Worm (Caenorhabditis elegans) whole organism, young adult: Measurements from ENCODE around the gene mppb-1.

ENCODE experiments used
- B0019.2 ChIP-seq: fragments of 200-800 bp; sonication (Bioruptor generic); conservative IDR thresholded peaks from 2 replicates; pipeline ENCODE4 v1.3.6; 2022; ENCODE audit warnings: missing genetic modification reagents, missing genetic modification characterization, missing compliant biosample characterization
- T26A5.8 ChIP-seq: sonication (generic microtip); optimal IDR thresholded peaks from 2 replicates; lab custom pipeline; 2016; ENCODE audit warnings: missing genetic modification characterization, missing compliant biosample characterization
- Y53F4B.3 ChIP-seq: fragments of 200-800 bp; sonication (Bioruptor generic); IDR thresholded peaks from 2 replicates; pipeline ENCODE4 v1.3.6; 2022; ENCODE audit warnings: missing genetic modification reagents, missing genetic modification characterization, missing compliant biosample characterization
- attf-5 ChIP-seq: fragments of 200-800 bp; sonication (Bioruptor generic); optimal IDR thresholded peaks from 2 replicates; lab custom pipeline; 2018; ENCODE audit warnings: mild to moderate bottlenecking, missing genetic modification characterization, missing compliant biosample characterization
- attf-6 ChIP-seq: fragments of 200-800 bp; sonication (Bioruptor generic); IDR thresholded peaks from 2 replicates; pipeline ENCODE4 v1.3.6; 2022; ENCODE audit warnings: missing genetic modification reagents, missing genetic modification characterization, missing compliant biosample characterization
- cebp-1 ChIP-seq, 2 experiments: fragments of 200-800 bp in 1 of 2; sonication (Bioruptor generic) in 1 of 2; sonication (generic microtip) in 1 of 2; IDR thresholded peaks in 1 of 2; optimal IDR thresholded peaks in 1 of 2; 2 replicates each; pipeline versions ENCODE4 v1.3.6 to Lab custom; 2017 to 2022; ENCODE audit warnings: missing compliant biosample characterization in 2 of 2, missing genetic modification characterization in 2 of 2, mild to moderate bottlenecking in 1 of 2, missing genetic modification reagents in 1 of 2, moderate library complexity in 1 of 2
- ceh-27 ChIP-seq: fragments of 200-800 bp; sonication (Bioruptor generic); optimal IDR thresholded peaks from 2 replicates; lab custom pipeline; 2018; ENCODE audit warnings: mild to moderate bottlenecking, missing genetic modification characterization, moderate library complexity, missing compliant biosample characterization
- ceh-91 ChIP-seq: fragments of 200-800 bp; sonication (Bioruptor generic); IDR thresholded peaks from 2 replicates; pipeline ENCODE4 v1.3.6; 2022; ENCODE audit warnings: missing genetic modification reagents, missing genetic modification characterization, missing compliant biosample characterization
- dpl-1 ChIP-seq: fragments of 150-350 bp; optimal IDR thresholded peaks from 2 replicates; lab custom pipeline; 2014; ENCODE audit warnings: missing biosample characterization, missing genetic modification reagents, missing genetic modification characterization
- egrh-3 ChIP-seq: fragments of 200-800 bp; sonication (Bioruptor generic); IDR thresholded peaks from 2 replicates; pipeline ENCODE4 v1.3.6; 2022; ENCODE audit warnings: missing genetic modification reagents, missing genetic modification characterization, missing compliant biosample characterization
- gei-17 ChIP-seq: fragments of 200-800 bp; sonication (Bioruptor generic); optimal IDR thresholded peaks from 2 replicates; lab custom pipeline; 2018; ENCODE audit warnings: mild to moderate bottlenecking, missing genetic modification characterization, missing compliant biosample characterization
- hlh-26 ChIP-seq: fragments of 200-800 bp; sonication (Bioruptor generic); conservative IDR thresholded peaks from 2 replicates; pipeline ENCODE4 v1.3.6; 2022; ENCODE audit warnings: missing genetic modification reagents, missing genetic modification characterization, missing compliant biosample characterization
- hmg-20 ChIP-seq: fragments of 200-800 bp; sonication (Bioruptor generic); IDR thresholded peaks from 2 replicates; pipeline ENCODE4 v1.3.6; 2022; ENCODE audit warnings: missing genetic modification reagents, missing genetic modification characterization, missing compliant biosample characterization
- hrde-1 ChIP-seq: sonication (generic microtip); optimal IDR thresholded peaks from 2 replicates; lab custom pipeline; 2016; ENCODE audit warnings: missing genetic modification characterization, mild to moderate bottlenecking, missing compliant biosample characterization, moderate library complexity, missing genotype, missing genetic modification reagents, borderline replicate concordance
- lag-1 ChIP-seq: fragments of 200-800 bp; sonication (Bioruptor generic); IDR thresholded peaks from 2 replicates; pipeline ENCODE4 v1.3.6; 2022; ENCODE audit warnings: missing genetic modification reagents, missing genetic modification characterization, missing compliant biosample characterization
- lin-40 ChIP-seq: sonication (generic microtip); optimal IDR thresholded peaks from 2 replicates; lab custom pipeline; 2016; ENCODE audit warnings: missing genetic modification characterization, mild to moderate bottlenecking, missing compliant biosample characterization, missing genotype, missing genetic modification reagents
- madf-3 ChIP-seq: fragments of 200-800 bp; sonication (Bioruptor generic); IDR thresholded peaks from 2 replicates; pipeline ENCODE4 v1.3.6; 2022; ENCODE audit warnings: missing genetic modification reagents, missing genetic modification characterization, missing compliant biosample characterization
- madf-6 ChIP-seq: fragments of 200-800 bp; sonication (Bioruptor generic); IDR thresholded peaks from 2 replicates; pipeline ENCODE4 v1.3.6; 2022; ENCODE audit warnings: missing genetic modification reagents, missing genetic modification characterization, missing compliant biosample characterization
- mxl-1 ChIP-seq: sonication (generic microtip); optimal IDR thresholded peaks from 2 replicates; lab custom pipeline; 2016; ENCODE audit warnings: missing genetic modification characterization, missing compliant biosample characterization
- nfya-2 ChIP-seq: fragments of 200-800 bp; sonication (Bioruptor generic); IDR thresholded peaks from 2 replicates; pipeline ENCODE4 v1.3.6; 2022; ENCODE audit warnings: missing genetic modification reagents, missing genetic modification characterization, missing compliant biosample characterization
- nhr-90 ChIP-seq: sonication (generic microtip); optimal IDR thresholded peaks from 2 replicates; lab custom pipeline; 2016; ENCODE audit warnings: missing genotype, mild to moderate bottlenecking, missing genetic modification characterization, missing compliant biosample characterization
- rcor-1 ChIP-seq: fragments of 200-800 bp; sonication (Bioruptor generic); IDR thresholded peaks from 2 replicates; pipeline ENCODE4 v1.3.6; 2022; ENCODE audit warnings: missing genetic modification reagents, missing genetic modification characterization, missing compliant biosample characterization
- repo-1 ChIP-seq: sonication (generic microtip); optimal IDR thresholded peaks from 2 replicates; lab custom pipeline; 2017; ENCODE audit warnings: mild to moderate bottlenecking, missing genetic modification characterization, missing compliant biosample characterization
- sdz-38 ChIP-seq: sonication (generic microtip); optimal IDR thresholded peaks from 2 replicates; lab custom pipeline; 2016; ENCODE audit warnings: missing genotype, missing genetic modification characterization, missing compliant biosample characterization
- sea-2 ChIP-seq: fragments of 200-800 bp; sonication (Bioruptor generic); IDR thresholded peaks from 2 replicates; pipeline ENCODE4 v1.3.6; 2022; ENCODE audit warnings: missing genetic modification characterization, missing compliant biosample characterization
- tbx-9 ChIP-seq: sonication (generic microtip); optimal IDR thresholded peaks from 2 replicates; lab custom pipeline; 2016; ENCODE audit warnings: borderline replicate concordance, missing genetic modification characterization, inconsistent platforms, missing compliant biosample characterization
- ztf-25 ChIP-seq: fragments of 200-800 bp; sonication (Bioruptor generic); IDR thresholded peaks from 2 replicates; pipeline ENCODE4 v1.3.6; 2022; ENCODE audit warnings: missing genetic modification reagents, missing genetic modification characterization, missing compliant biosample characterization
- ztf-6 ChIP-seq: fragments of 200-800 bp; sonication (Bioruptor generic); IDR thresholded peaks from 2 replicates; pipeline ENCODE4 v1.3.6; 2022; ENCODE audit warnings: missing genetic modification reagents, missing genetic modification characterization, missing compliant biosample characterization

Gene mppb-1

DNA sequence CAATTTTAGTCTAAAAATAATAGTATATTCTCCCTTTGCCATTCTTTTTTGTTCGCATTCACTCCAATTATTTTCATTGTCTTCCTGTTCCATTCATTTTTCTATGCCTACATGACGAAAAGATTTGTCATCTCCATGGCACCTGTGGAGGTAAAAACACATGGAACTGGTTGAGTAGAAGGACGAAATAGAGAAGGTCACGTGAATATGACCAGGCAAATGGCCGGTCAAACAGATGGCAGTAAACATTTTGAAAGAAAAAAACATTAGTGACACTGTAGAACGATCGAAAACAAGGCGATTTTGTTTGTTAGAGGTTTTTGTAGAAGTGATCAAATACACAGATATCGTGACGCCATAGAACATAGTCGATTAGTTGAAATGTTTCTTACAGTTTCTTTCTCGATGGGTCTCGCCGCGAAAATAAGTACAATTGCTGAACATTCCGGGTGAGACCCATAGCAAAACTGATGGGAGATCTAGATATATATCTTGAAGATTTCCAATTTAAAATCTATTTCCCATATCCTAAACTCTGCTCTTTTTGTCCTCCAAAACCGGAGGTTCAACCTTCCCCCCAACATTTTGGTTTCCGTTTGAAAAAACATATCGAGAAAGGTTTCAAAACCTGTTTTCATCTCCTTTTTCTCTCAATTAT lies 16.2 kb downstream of the mppb-1 start:
- TF ChIP-seq ceh-91 (GFP tag; lab: Robert Waterston, UW): no peak
- no peak for TF ChIP-seq nhr-90 (tag; lab: Kevin White, UChicago)
- no peak for TF ChIP-seq egrh-3
- no peak for TF ChIP-seq ztf-25
- TF ChIP-seq B0019.2 (GFP tag; lab: Robert Waterston, UW): no peak
- no peak for TF ChIP-seq lag-1 (GFP tag; lab: Robert Waterston, UW)

DNA sequence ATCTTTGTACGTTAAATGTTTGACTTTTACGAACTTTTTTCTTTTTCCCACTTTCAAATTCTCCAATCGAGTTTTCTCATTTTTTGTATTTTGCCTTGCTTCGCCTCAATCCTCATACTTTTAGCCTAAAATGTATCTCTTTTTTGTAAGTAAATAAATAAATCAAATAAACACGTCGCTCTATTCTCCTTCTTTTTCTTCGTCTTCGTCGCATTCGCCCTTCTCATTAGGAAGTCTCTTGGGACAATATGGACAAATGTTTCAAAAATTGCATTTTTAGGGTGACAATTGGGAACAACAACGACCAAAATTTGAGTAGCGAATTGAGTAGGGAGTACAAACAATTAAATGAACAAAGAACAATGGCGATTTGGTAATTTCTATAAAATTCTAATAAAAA lies 17.5 kb downstream of the mppb-1 start:
- 0 out of 2 replicates have a peak, but pooled peaks have one; percentile 17 for TF ChIP-seq madf-3 (GFP tag; lab: Robert Waterston, UW)
- TF ChIP-seq lin-40: peak; percentile 2
- TF ChIP-seq T26A5.8: no peak
- TF ChIP-seq sea-2 (GFP tag; lab: Robert Waterston, UW): no peak
- TF ChIP-seq, all 124 proteins: peak for 2

DNA sequence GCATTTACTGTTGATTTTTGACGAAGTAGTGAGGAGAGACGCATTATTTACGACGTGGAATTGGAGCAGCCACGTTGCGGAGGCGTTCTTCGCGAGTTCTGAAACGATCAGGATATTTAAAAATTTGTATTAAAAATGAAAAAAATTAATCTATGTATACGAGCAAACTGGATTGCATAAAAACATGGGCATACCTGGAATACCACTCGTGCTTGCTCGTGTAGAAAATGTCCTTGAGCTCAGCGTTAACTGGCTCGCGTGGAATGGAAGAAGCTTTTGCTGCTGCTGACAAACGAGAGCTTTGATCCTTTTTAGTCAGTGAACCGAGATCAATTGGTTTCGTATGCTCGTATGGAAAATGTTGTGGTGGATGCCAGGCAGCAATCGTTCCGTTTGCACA lies 19.5 kb downstream of the mppb-1 start, which contains the start of gene lpl-1:
Gene lpl-1 (minus strand): TSS at position 101 of the 400 bp plus-strand sequence.
- TF ChIP-seq repo-1 (tag; lab: Kevin White, UChicago): peak; percentile 15
- no peak for TF ChIP-seq hlh-26 (GFP tag; lab: Robert Waterston, UW)

DNA sequence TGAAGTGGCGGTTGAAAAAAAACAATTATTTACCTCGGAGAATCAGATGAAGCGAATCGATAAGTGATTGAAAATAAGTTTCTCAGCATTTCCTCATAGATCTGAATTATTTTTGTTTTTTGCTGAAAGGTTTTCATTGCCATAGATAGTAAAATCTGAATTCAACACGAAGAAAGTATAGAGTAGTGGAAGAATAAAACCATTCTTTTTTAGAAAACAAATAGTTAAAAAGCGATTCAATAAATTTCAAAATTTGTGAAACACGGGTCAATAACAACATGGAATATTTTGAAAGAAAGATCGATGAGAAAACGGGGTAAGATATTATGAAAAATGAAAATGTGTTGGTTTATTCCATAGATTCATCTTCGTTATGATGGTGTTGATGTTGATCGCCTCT lies 19.9 kb downstream of the mppb-1 start, which contains the start of gene mrpl-42:
Gene mrpl-42 (minus strand): TSS at position 101 of the 400 bp plus-strand sequence.
- no peak for TF ChIP-seq gei-17 (GFP tag; lab: Kevin White, UChicago)
- no peak for TF ChIP-seq hrde-1 (tag; lab: Kevin White, UChicago)
- TF ChIP-seq nhr-90 (tag; lab: Kevin White, UChicago): no peak
- no peak for TF ChIP-seq cebp-1 (GFP tag; IDR thresholded peaks at IDR 0.05; lab: Robert Waterston, UW)
- TF ChIP-seq cebp-1 (tag; optimal IDR thresholded peaks at IDR 0.05; lab: Kevin White, UChicago): no peak
- no peak for TF ChIP-seq ztf-6
- TF ChIP-seq mxl-1 (tag; lab: Kevin White, UChicago): no peak
- no peak for TF ChIP-seq Y53F4B.3 (GFP tag; lab: Robert Waterston, UW)
- no peak for TF ChIP-seq nfya-2 (GFP tag; lab: Robert Waterston, UW)
- no peak for TF ChIP-seq tbx-9 (tag; lab: Kevin White, UChicago)
- TF ChIP-seq dpl-1 (GFP tag; lab: Kevin White, UChicago): no peak
- no peak for TF ChIP-seq ceh-27 (GFP tag; lab: Kevin White, UChicago)
- TF ChIP-seq rcor-1 (GFP tag; lab: Robert Waterston, UW): no peak
- TF ChIP-seq hlh-26 (GFP tag; lab: Robert Waterston, UW): no peak
- no peak for TF ChIP-seq attf-5
- no peak for TF ChIP-seq hmg-20 (GFP tag; lab: Robert Waterston, UW)

- TF ChIP-seq attf-6 (GFP tag; lab: Robert Waterston, UW): 0 out of 2 replicates have a peak, but pooled peaks have one; percentile 35
- TF ChIP-seq hmg-20 (GFP tag; lab: Robert Waterston, UW): no peak
- peak; percentile 44; the same call in 1 of the 2 replicates for TF ChIP-seq madf-6 (GFP tag; lab: Robert Waterston, UW)
- TF ChIP-seq sdz-38 (tag; lab: Kevin White, UChicago): no peak
Observed at ce11 chrIV:9095553-9095952, 21.1 kb downstream of the mppb-1 start, which contains the start of gene icln-1. Gene icln-1 (minus strand): TSS chrIV:9095653.
